Fruit fly (Drosophila melanogaster): ENCODE measurements around the gene EndoGI.

Gene EndoGI

dm6 chr2L:16251598-16252131 lies 5.8 kb upstream of the EndoGI start, which contains the start of gene CG46309:
Gene CG46309, minus strand, starts transcription at chr2L:16251788.
- TF ChIP-seq CG9139 (GFP tag; optimal IDR thresholded peaks at IDR 0.05) (no peak), salr (GFP tag; optimal IDR thresholded peaks at IDR 0.05) (peak in 1 of 2 experiments; percentile 31), Eip78C (GFP tag) (peak; percentile 86), Met (GFP tag; optimal IDR thresholded peaks at IDR 0.05) (peak; percentile 32), cyc (GFP tag; optimal IDR thresholded peaks at IDR 0.05) (peak; percentile 43), pdm3 (GFP tag; optimal IDR thresholded peaks at IDR 0.05) (peak; percentile 44), Hr38 (GFP tag; optimal IDR thresholded peaks at IDR 0.05) (no peak), vri (GFP tag; optimal IDR thresholded peaks at IDR 0.05) (peak; percentile 62), Sox14 (GFP tag; optimal IDR thresholded peaks at IDR 0.05) (peak; percentile 53), esn (GFP tag; optimal IDR thresholded peaks at IDR 0.05) (peak; percentile 53), CG11762 (GFP tag; optimal IDR thresholded peaks at IDR 0.05; ENCODE audit: insufficient read depth) (peak; percentile 10), CG8632 (GFP tag; optimal IDR thresholded peaks at IDR 0.05) (peak; percentile 22), eg (GFP tag; IDR thresholded peaks at IDR 0.05) (no peak), acj6 (GFP tag; optimal IDR thresholded peaks at IDR 0.05) (peak; percentile 56), Sox102F (GFP tag; optimal IDR thresholded peaks at IDR 0.05) (peak; percentile 50), Hr4 (GFP tag; optimal IDR thresholded peaks at IDR 0.05) (peak; percentile 51), Smox (GFP tag; optimal IDR thresholded peaks at IDR 0.05) (peak; percentile 54), Lpt (GFP tag; optimal IDR thresholded peaks at IDR 0.05) (peak; percentile 8), lz (GFP tag; optimal IDR thresholded peaks at IDR 0.05) (peak; percentile 54), CG31627 (GFP tag; optimal IDR thresholded peaks at IDR 0.05) (peak; percentile 51), Gug (GFP tag; IDR thresholded peaks at IDR 0.05) (no peak), topi (GFP tag; optimal IDR thresholded peaks at IDR 0.05) (peak; percentile 53), Eip75B (GFP tag; optimal IDR thresholded peaks at IDR 0.05) (peak; percentile 48), Ets21C (GFP tag; optimal IDR thresholded peaks at IDR 0.05) (peak; percentile 8), CG7368 (GFP tag; optimal IDR thresholded peaks at IDR 0.05) (no peak), OdsH (GFP tag; optimal IDR thresholded peaks at IDR 0.05) (peak; percentile 49), CG11294 (GFP tag; IDR thresholded peaks at IDR 0.05) (no peak), Hr39 (GFP tag; optimal IDR thresholded peaks at IDR 0.05) (peak; percentile 61), achi (GFP tag; optimal IDR thresholded peaks at IDR 0.05) (peak; percentile 1)

DNA sequence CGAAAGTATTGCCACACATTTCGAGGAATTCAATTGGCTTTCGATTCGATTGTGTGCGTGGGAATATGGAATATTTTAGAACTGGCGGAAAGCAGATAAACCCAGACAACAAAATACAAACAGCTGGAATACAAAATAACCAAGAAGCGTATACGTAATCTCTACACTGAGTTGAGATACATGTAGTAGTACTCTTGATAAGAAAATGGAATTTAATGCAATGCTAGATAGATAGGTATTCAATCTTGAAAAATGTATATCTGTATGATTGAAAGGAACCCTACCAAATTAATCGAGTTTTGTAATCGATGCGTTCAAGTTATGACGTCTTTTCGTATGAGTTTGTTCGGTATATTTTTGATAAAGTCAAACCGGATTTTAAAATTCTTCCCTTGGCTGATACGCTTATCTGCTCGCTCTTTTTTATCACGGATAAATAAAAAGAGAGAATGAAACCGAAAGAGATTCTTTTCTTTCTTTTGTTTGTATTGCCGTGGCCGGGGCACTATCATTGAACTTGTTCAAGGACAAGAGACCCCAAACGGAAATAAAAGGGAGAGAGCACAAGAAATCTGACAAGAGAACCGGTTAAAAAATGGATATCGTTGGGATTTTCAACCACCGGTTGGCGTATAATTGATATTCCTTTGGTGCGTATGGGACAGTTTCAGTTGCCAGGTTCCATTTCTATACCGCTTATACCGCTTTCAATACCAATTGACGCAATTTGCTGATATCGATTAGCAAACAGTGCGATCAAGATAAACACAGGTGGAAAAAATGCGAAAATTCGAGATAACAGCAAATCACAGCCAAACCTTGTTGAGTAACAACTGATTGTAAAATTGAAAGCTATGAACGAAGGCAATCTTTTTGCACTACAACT lies 2.0 kb upstream of the EndoGI start:
- TF ChIP-seq Eip93F (GFP tag; optimal IDR thresholded peaks at IDR 0.05) (peak; percentile 2), Ets96B (tag; optimal IDR thresholded peaks at IDR 0.05) (peak; percentile 22), CG6808 (GFP tag; optimal IDR thresholded peaks at IDR 0.05) (peak; percentile 59), spab (GFP tag; optimal IDR thresholded peaks at IDR 0.05) (peak; percentile 23), CG4318 (GFP tag; optimal IDR thresholded peaks at IDR 0.05) (no peak), Hr38 (GFP tag; optimal IDR thresholded peaks at IDR 0.05) (no peak), Sox14 (GFP tag; optimal IDR thresholded peaks at IDR 0.05) (no peak), achi (GFP tag; optimal IDR thresholded peaks at IDR 0.05) (no peak), CG1621 (tag; optimal IDR thresholded peaks at IDR 0.05) (peak; percentile 64), CG9139 (GFP tag; optimal IDR thresholded peaks at IDR 0.05) (peak; percentile 35), Sox102F (GFP tag; optimal IDR thresholded peaks at IDR 0.05) (peak; percentile 3), Blimp-1 (GFP tag; optimal IDR thresholded peaks at IDR 0.05) (peak; percentile 75), vri (GFP tag; optimal IDR thresholded peaks at IDR 0.05) (peak; percentile 96), CG11294 (GFP tag; IDR thresholded peaks at IDR 0.05) (no peak), CG11762 (GFP tag; optimal IDR thresholded peaks at IDR 0.05; ENCODE audit: insufficient read depth) (no peak), CG6854 (GFP tag; optimal IDR thresholded peaks at IDR 0.05) (peak; percentile 51), Sox15 (GFP tag; optimal IDR thresholded peaks at IDR 0.05) (no peak), fkh (GFP tag; optimal IDR thresholded peaks at IDR 0.05) (peak; percentile 25), ss (GFP tag; optimal IDR thresholded peaks at IDR 0.05) (peak; percentile 46 to 69), Eip78C (GFP tag) (peak; percentile 73)

Data from whole organism, prepupa.